Worm (Caenorhabditis elegans): ENCODE results near the gene F44E5.17.
"Not testable (repeated sequence)": the region's sequence is repeated elsewhere in the genome, so short reads cannot be mapped to it uniquely, and the experiment has no call there.

F44E5.17 gene

DNA sequence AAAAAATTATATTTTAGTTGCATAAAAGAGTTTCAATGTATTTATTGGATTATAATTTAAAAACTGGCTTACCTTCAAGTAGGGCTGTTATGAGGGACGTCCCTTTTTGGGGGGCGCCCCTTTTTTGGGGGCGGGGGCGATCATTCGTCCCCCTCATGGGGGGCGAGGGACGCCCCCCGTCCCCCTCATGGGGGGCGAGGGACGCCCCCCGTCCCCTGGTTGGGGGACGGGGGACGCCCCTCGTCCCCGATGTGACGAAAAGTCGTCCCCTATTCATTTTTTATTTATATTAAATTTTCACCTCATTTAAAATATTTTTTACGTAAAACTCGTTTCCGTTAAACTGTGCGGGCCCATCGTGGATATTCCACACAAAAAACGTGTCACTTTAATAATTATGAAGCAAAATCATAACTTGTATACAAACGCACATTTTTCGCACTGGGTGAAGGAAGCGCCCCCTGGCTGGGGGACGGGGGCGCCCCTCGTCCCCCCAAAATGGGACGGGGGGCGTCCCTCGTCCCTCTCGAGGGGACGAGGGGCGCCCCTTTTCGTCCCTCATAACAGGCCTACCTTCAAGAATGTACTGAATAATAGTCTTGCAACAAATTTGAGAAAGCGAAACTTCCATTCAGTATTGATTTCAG is 17.2 kb upstream of the F44E5.17 start:
- no peak for TF ChIP-seq ceh-22 (tag; optimal IDR thresholded peaks at IDR 0.05)
- TF ChIP-seq K09A11.1 (tag; optimal IDR thresholded peaks at IDR 0.05; ENCODE audit: insufficient read depth), result no peak
- TF ChIP-seq ceh-45 (GFP tag; IDR thresholded peaks at IDR 0.05), result no peak
- TF ChIP-seq ceh-31 (tag; optimal IDR thresholded peaks at IDR 0.05), result no peak
- no peak for TF ChIP-seq pros-1 (tag; optimal IDR thresholded peaks at IDR 0.05)
- no peak for TF ChIP-seq nfya-1 (tag; optimal IDR thresholded peaks at IDR 0.05)
- no peak for TF ChIP-seq tbx-2 (tag; optimal IDR thresholded peaks at IDR 0.05)
- no peak for TF ChIP-seq ceh-18 (tag; optimal IDR thresholded peaks at IDR 0.05)
- TF ChIP-seq C08G9.2 (tag; optimal IDR thresholded peaks at IDR 0.05), result no peak
- TF ChIP-seq nhr-232 (tag; optimal IDR thresholded peaks at IDR 0.05), result no peak
- TF ChIP-seq ceh-6 (GFP tag; optimal IDR thresholded peaks at IDR 0.05), result no peak

DNA sequence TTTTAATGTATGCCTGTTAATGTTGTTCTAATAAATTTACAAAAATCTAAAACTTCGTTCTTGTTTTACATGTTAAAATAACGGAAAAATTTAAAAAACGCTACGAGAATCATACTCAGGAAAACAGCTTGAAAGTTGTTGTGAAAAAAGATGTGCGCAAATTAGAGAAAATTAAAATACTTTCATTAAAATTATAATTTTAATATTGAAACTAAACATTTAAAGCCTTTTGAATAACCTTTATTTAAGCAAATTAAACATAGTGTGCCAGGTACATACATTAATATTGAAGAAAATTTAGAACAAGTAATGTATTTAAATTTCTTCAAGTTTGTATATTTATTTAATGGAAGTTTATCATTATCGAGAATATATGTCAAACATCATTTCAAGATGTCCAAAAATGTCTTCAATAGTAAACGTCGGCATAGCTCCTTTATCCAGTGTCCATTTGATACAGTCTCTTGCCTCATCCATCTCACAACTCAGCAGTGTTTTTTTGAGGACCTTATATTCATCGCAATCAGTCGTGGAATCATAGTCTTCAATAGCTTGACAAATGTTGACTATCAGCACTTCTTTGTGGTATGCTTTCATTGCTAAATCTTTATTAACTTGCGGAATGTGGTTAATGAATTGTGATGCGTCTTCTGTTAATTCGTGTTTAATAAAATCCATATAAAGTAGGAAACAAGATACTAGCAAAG is 13.6 kb upstream of the F44E5.17 start:
- TF ChIP-seq ceh-30 (tag; optimal IDR thresholded peaks at IDR 0.05), result no peak
- TF ChIP-seq ceh-19 (GFP tag; optimal IDR thresholded peaks at IDR 0.05), result no peak
- no peak for TF ChIP-seq ceh-34 (tag; optimal IDR thresholded peaks at IDR 0.05)
- no peak for TF ChIP-seq ceh-24 (tag; optimal IDR thresholded peaks at IDR 0.05)
- TF ChIP-seq pha-4 (tag; optimal IDR thresholded peaks at IDR 0.05), result no peak
- no peak for TF ChIP-seq mec-3 (tag; optimal IDR thresholded peaks at IDR 0.05; ENCODE audit: borderline replicate concordance)
- no peak for TF ChIP-seq unc-42 (tag; optimal IDR thresholded peaks at IDR 0.05)
- no peak for TF ChIP-seq elt-4 (tag; optimal IDR thresholded peaks at IDR 0.05)
- TF ChIP-seq fkh-10 (GFP tag; optimal IDR thresholded peaks at IDR 0.05), result no peak
- TF ChIP-seq F13H6.1 (tag; optimal IDR thresholded peaks at IDR 0.05), result no peak
- TF ChIP-seq syd-9 (tag; optimal IDR thresholded peaks at IDR 0.05), result no peak
- no peak for TF ChIP-seq ceh-31 (tag; optimal IDR thresholded peaks at IDR 0.05)
- no peak for TF ChIP-seq C08G9.2 (tag; optimal IDR thresholded peaks at IDR 0.05)
- no peak for TF ChIP-seq zip-5 (tag; optimal IDR thresholded peaks at IDR 0.05)
- no peak for TF ChIP-seq hlh-6 (tag; optimal IDR thresholded peaks at IDR 0.05)
- no peak for TF ChIP-seq ceh-2 (tag; optimal IDR thresholded peaks at IDR 0.05)
- no peak for TF ChIP-seq ets-4 (tag; optimal IDR thresholded peaks at IDR 0.05)

DNA sequence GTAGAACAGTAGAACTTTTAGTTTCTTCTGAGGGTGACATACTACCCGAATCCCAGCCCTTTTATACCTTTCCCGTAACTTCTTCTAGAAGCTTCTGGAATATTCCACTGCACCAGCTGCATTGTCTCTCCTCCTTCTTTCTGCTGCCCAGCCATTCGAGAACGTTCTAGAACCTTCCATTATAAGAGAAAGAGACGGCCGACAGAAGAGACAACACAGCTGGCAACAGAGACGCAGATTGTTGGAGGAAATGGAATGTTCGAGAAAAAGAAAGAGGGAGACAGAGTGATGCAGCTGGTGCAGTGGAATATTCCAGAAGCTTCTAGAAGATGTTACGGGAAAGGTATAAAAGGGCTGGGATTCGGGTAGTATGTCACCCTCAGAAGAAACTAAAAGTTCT is 10.9 kb upstream of the F44E5.17 start, which contains the start of the genes F44E5.4 and F44E5.5:
F44E5.4 (minus strand) TSS at position 35 of the 400 bp plus-strand sequence.
F44E5.5 (plus strand) TSS at position 386 of the 400 bp plus-strand sequence.
- TF ChIP-seq dmd-4 (tag; optimal IDR thresholded peaks at IDR 0.05; ENCODE audit: borderline replicate concordance), result peak; percentile 40
- TF ChIP-seq ref-2 (tag; optimal IDR thresholded peaks at IDR 0.05), result peak; percentile 85
- TF ChIP-seq elt-2 (tag; optimal IDR thresholded peaks at IDR 0.05), result peak; percentile 29
- TF ChIP-seq pat-9 (tag; optimal IDR thresholded peaks at IDR 0.05), result peak; percentile 46
- peak; percentile 23 for TF ChIP-seq tbx-7 (tag; optimal IDR thresholded peaks at IDR 0.05)
- peak; percentile 46 for TF ChIP-seq tbx-2 (tag; optimal IDR thresholded peaks at IDR 0.05)
- TF ChIP-seq sox-4 (tag; optimal IDR thresholded peaks at IDR 0.05), result peak; percentile 64
- peak; percentile 17 for TF ChIP-seq lin-11 (tag; optimal IDR thresholded peaks at IDR 0.05)
- peak; percentile 9 for TF ChIP-seq unc-42 (tag; optimal IDR thresholded peaks at IDR 0.05)
- TF ChIP-seq ceh-18 (tag; optimal IDR thresholded peaks at IDR 0.05), result peak; percentile 68
- peak; percentile 80 for TF ChIP-seq nhr-11 (tag; optimal IDR thresholded peaks at IDR 0.05)
- peak; percentile 55 for TF ChIP-seq K02D7.2 (tag; optimal IDR thresholded peaks at IDR 0.05)
- peak; percentile 76 for TF ChIP-seq ceh-31 (tag; optimal IDR thresholded peaks at IDR 0.05)
- peak; percentile 81 for TF ChIP-seq ceh-34 (tag; optimal IDR thresholded peaks at IDR 0.05)
- peak; percentile 48 for TF ChIP-seq ceh-22 (tag; optimal IDR thresholded peaks at IDR 0.05)
- peak; percentile 79 for TF ChIP-seq unc-3 (GFP tag; conservative IDR thresholded peaks at IDR 0.05)
- TF ChIP-seq unc-3 (tag; optimal IDR thresholded peaks at IDR 0.05), result not testable (repeated sequence)
- peak; percentile 86 for TF ChIP-seq nfya-1 (tag; optimal IDR thresholded peaks at IDR 0.05)
- TF ChIP-seq ceh-45 (GFP tag; IDR thresholded peaks at IDR 0.05), result peak; percentile 65; the same call in 1 of the 2 replicates
- TF ChIP-seq C38D4.7 (GFP tag; optimal IDR thresholded peaks at IDR 0.05), result peak; percentile 26
- TF ChIP-seq che-1 (tag; optimal IDR thresholded peaks at IDR 0.05), result peak; percentile 16
- TF ChIP-seq C08G9.2 (tag; optimal IDR thresholded peaks at IDR 0.05), result peak; percentile 5
- peak; percentile 50 for TF ChIP-seq hlh-8 (tag; optimal IDR thresholded peaks at IDR 0.05)
- peak; percentile 5 for TF ChIP-seq ceh-14 (tag; optimal IDR thresholded peaks at IDR 0.05)
- peak; percentile 48 for TF ChIP-seq dve-1 (tag; optimal IDR thresholded peaks at IDR 0.05)
- TF ChIP-seq sox-2 (GFP tag; IDR thresholded peaks at IDR 0.05), result peak; percentile 95
- TF ChIP-seq ceh-48 (tag; optimal IDR thresholded peaks at IDR 0.05), result peak; percentile 10
- TF ChIP-seq pax-1 (tag; optimal IDR thresholded peaks at IDR 0.05), result peak; percentile 90
- peak; percentile 56 for TF ChIP-seq hlh-30 (tag; optimal IDR thresholded peaks at IDR 0.05; ENCODE audit: insufficient read depth)
